Worm (Caenorhabditis elegans): ENCODE results near the gene aakg-2.
A peak's percentile ranks its signal among the peaks of the same experiment; 100 is the strongest.
"Not testable (repeated sequence)": the region's sequence is repeated elsewhere in the genome, so short reads cannot be mapped to it uniquely, and the experiment has no call there.

The aakg-2 gene

ce11 chrX:16868931-16869330 lies at the start of gene aakg-2:
TSS of gene aakg-2 (minus strand) at chrX:16869031.
- TF ChIP-seq lin-32 (GFP tag; optimal IDR thresholded peaks at IDR 0.05) = no peak
- no peak for TF ChIP-seq ham-2 (GFP tag; optimal IDR thresholded peaks at IDR 0.05)
- no peak for TF ChIP-seq pha-4 (tag; optimal IDR thresholded peaks at IDR 0.05)
- TF ChIP-seq sem-2 (GFP tag; optimal IDR thresholded peaks at IDR 0.05) = no peak
- no peak for TF ChIP-seq unc-39 (tag; optimal IDR thresholded peaks at IDR 0.05)
- no peak for TF ChIP-seq mab-5 (tag; optimal IDR thresholded peaks at IDR 0.05)
- TF ChIP-seq lin-13 (tag; optimal IDR thresholded peaks at IDR 0.05) = no peak
- TF ChIP-seq flh-1 (GFP tag; optimal IDR thresholded peaks at IDR 0.05) = no peak
- TF ChIP-seq nhr-237 (tag; optimal IDR thresholded peaks at IDR 0.05) = no peak
- TF ChIP-seq nhr-76 (tag; optimal IDR thresholded peaks at IDR 0.05) = no peak
- no peak for TF ChIP-seq drap-1 (GFP tag; optimal IDR thresholded peaks at IDR 0.05)
- TF ChIP-seq elt-1 (tag; optimal IDR thresholded peaks at IDR 0.05; ENCODE audit: borderline replicate concordance, insufficient read depth) = no peak

- TF ChIP-seq lsy-2, unc-39, snpc-4 (tag; optimal IDR thresholded peaks at IDR 0.05): not testable (repeated sequence)
These were observed 44.8 kb upstream of the aakg-2 start, which contains the start of gene F39F10.5 for ce11 chrX:16913669-16914068. TSS of gene F39F10.5 (minus strand) at chrX:16913769.

DNA sequence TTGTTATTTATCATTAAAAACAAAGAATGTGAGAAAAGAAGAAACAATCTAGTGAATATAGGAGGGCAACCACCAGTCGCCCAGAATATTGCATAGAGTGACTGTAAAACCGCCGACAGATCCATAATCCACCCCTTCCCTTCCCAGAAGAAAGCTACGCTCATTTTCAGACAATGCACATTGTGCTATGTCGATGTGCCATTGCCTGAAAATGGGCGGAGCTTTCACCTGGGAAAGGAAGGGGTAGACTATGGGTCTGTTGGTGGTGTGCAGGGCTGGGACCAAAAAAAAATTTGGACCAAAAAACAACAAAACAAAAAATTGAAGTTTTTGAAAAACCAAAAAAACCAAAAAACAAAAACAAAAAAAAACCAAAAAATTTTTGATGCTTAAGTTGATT lies 34.8 kb upstream of the aakg-2 start, which contains the start of gene F39F10.4:
F39F10.4 (minus strand) TSS at position 101 of the 400 bp plus-strand sequence.
- TF ChIP-seq ces-1 (GFP tag; optimal IDR thresholded peaks at IDR 0.05) = no peak
- no peak for TF ChIP-seq elt-1 (tag; optimal IDR thresholded peaks at IDR 0.05; ENCODE audit: borderline replicate concordance, insufficient read depth)
- no peak for TF ChIP-seq ham-2 (GFP tag; optimal IDR thresholded peaks at IDR 0.05)
- TF ChIP-seq drap-1 (GFP tag; optimal IDR thresholded peaks at IDR 0.05) = no peak
- no peak for TF ChIP-seq unc-39 (tag; optimal IDR thresholded peaks at IDR 0.05)
- TF ChIP-seq tbx-8 (GFP tag; optimal IDR thresholded peaks at IDR 0.05) = no peak

ce11 chrX:16902657-16903056 lies 33.8 kb upstream of the aakg-2 start:
- TF ChIP-seq nhr-237 (tag; optimal IDR thresholded peaks at IDR 0.05) (no peak), mab-5 (tag; optimal IDR thresholded peaks at IDR 0.05) (no peak), unc-62 (GFP tag; optimal IDR thresholded peaks at IDR 0.05) (no peak), ham-2 (GFP tag; optimal IDR thresholded peaks at IDR 0.05) (no peak), drap-1 (GFP tag; optimal IDR thresholded peaks at IDR 0.05) (no peak), unc-120 (tag; optimal IDR thresholded peaks at IDR 0.05; ENCODE audit: poor library complexity, severe bottlenecking) (no peak), ceh-83 (GFP tag; optimal IDR thresholded peaks at IDR 0.05) (no peak), nhr-12 (tag; optimal IDR thresholded peaks at IDR 0.05) (no peak), lin-32 (GFP tag; optimal IDR thresholded peaks at IDR 0.05) (no peak), ces-1 (GFP tag; optimal IDR thresholded peaks at IDR 0.05) (no peak), pha-4 (tag; optimal IDR thresholded peaks at IDR 0.05) (no peak), cnd-1 (tag; optimal IDR thresholded peaks at IDR 0.05) (no peak), flh-1 (GFP tag; optimal IDR thresholded peaks at IDR 0.05) (no peak), bed-3 (GFP tag; optimal IDR thresholded peaks at IDR 0.05) (no peak), lin-13 (tag; optimal IDR thresholded peaks at IDR 0.05) (no peak), elt-3 (tag; optimal IDR thresholded peaks at IDR 0.05) (no peak), hlh-1 (tag; optimal IDR thresholded peaks at IDR 0.05) (no peak), zip-8 (tag; optimal IDR thresholded peaks at IDR 0.05) (no peak), M03D4.4 (tag; optimal IDR thresholded peaks at IDR 0.05) (no peak), elt-1 (tag; optimal IDR thresholded peaks at IDR 0.05; ENCODE audit: borderline replicate concordance, insufficient read depth) (no peak)

DNA sequence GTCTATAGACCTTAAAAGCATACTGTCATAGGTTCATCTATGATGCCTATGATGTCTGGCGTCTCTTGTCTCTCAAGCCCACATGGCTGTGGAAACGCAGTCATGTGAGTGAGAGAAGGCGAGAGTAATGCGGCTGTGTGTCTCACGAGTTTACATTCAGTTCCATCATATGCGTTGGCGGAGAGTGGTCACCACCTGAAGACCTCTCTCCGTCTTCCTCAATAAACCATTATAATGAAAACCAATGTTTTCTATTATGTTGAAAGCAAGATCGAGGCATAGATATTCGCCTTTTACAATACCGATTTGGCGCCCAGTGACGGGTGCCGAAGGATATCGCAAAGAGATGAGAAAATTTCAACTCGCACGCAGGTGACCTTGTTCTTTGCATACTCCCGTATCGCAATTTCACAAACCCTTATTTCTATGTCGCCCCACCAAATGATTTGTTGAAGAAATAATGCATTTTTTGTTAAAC lies 33.1 kb upstream of the aakg-2 start:
- TF ChIP-seq unc-120 (tag; optimal IDR thresholded peaks at IDR 0.05; ENCODE audit: poor library complexity, severe bottlenecking) = peak; percentile 28

- TF ChIP-seq mep-1 (tag; optimal IDR thresholded peaks at IDR 0.05) (no peak), ham-2 (GFP tag; optimal IDR thresholded peaks at IDR 0.05) (no peak), flh-1 (GFP tag; optimal IDR thresholded peaks at IDR 0.05) (no peak), snpc-4 (tag; optimal IDR thresholded peaks at IDR 0.05) (no peak), mab-5 (tag; optimal IDR thresholded peaks at IDR 0.05) (no peak), elt-1 (tag; optimal IDR thresholded peaks at IDR 0.05; ENCODE audit: borderline replicate concordance, insufficient read depth) (no peak), sem-2 (GFP tag; optimal IDR thresholded peaks at IDR 0.05) (no peak), pha-4 (tag; optimal IDR thresholded peaks at IDR 0.05) (no peak), nhr-237 (tag; optimal IDR thresholded peaks at IDR 0.05) (no peak), unc-62 (GFP tag; optimal IDR thresholded peaks at IDR 0.05) (no peak), M03D4.4 (tag; optimal IDR thresholded peaks at IDR 0.05) (no peak), ceh-39 (tag; optimal IDR thresholded peaks at IDR 0.05) (no peak), bed-3 (GFP tag; optimal IDR thresholded peaks at IDR 0.05) (no peak), unc-39 (tag; optimal IDR thresholded peaks at IDR 0.05) (no peak), tbx-8 (GFP tag; optimal IDR thresholded peaks at IDR 0.05) (no peak), ztf-11 (tag; optimal IDR thresholded peaks at IDR 0.05) (no peak), mls-2 (tag; optimal IDR thresholded peaks at IDR 0.05) (no peak), ceh-43 (GFP tag; optimal IDR thresholded peaks at IDR 0.05) (no peak), ces-1 (GFP tag; optimal IDR thresholded peaks at IDR 0.05) (no peak), lsy-2 (tag; optimal IDR thresholded peaks at IDR 0.05) (no peak)
These were observed 25.7 kb upstream of the aakg-2 start, which contains the start of gene F39F10.2 for ce11 chrX:16894577-16894976. TSS of gene F39F10.2 (plus strand) at chrX:16894877.
